Fruit fly (Drosophila melanogaster): ENCODE results near the gene GATAe.

Gene GATAe

dm6 chr3R:15972298-15972978 is 36.5 kb upstream of the GATAe start, which contains the start of gene mor:
mor (minus strand) TSS chr3R:15972913.
- TF ChIP-seq Abd-B (GFP tag; optimal IDR thresholded peaks at IDR 0.05), result no peak

- TF ChIP-seq HLH106 (tag; optimal IDR thresholded peaks at IDR 0.05) (peak; percentile 59), sage (GFP tag; optimal IDR thresholded peaks at IDR 0.05) (no peak), usp (GFP tag; optimal IDR thresholded peaks at IDR 0.05) (no peak), dsf (GFP tag; optimal IDR thresholded peaks at IDR 0.05; ENCODE audit: borderline replicate concordance) (peak; percentile 4), foxo (GFP tag; optimal IDR thresholded peaks at IDR 0.05) (peak; percentile 25 to 29), jim (GFP tag; optimal IDR thresholded peaks at IDR 0.05) (no peak), Myc (optimal IDR thresholded peaks at IDR 0.05) (peak; percentile 30), Hr83 (GFP tag; optimal IDR thresholded peaks at IDR 0.05; ENCODE audit: poor library complexity, severe bottlenecking) (peak; percentile 31), Rel (GFP tag; optimal IDR thresholded peaks at IDR 0.05) (no peak), Rel (tag; optimal IDR thresholded peaks at IDR 0.05) (peak; percentile 3), OdsH (GFP tag; optimal IDR thresholded peaks at IDR 0.05) (no peak), N (GFP tag; optimal IDR thresholded peaks at IDR 0.05) (peak; percentile 99), h (GFP tag; optimal IDR thresholded peaks at IDR 0.05) (peak; percentile 7), Hr78 (GFP tag; optimal IDR thresholded peaks at IDR 0.05) (peak; percentile 83), rgr (GFP tag; optimal IDR thresholded peaks at IDR 0.05) (peak; percentile 25), Mio (GFP tag; optimal IDR thresholded peaks at IDR 0.05) (no peak), ey (GFP tag; optimal IDR thresholded peaks at IDR 0.05) (peak; percentile 28), br (GFP tag; optimal IDR thresholded peaks at IDR 0.05) (peak; percentile 27), woc (GFP tag; optimal IDR thresholded peaks at IDR 0.05) (peak; percentile 67), dl (GFP tag; optimal IDR thresholded peaks at IDR 0.05; ENCODE audit: insufficient read depth in 1 of 2, partially characterized antibody in 2 of 2) (peak in 1 of 2 experiments; percentile 28), sv (GFP tag; optimal IDR thresholded peaks at IDR 0.05) (peak; percentile 31), Dif (GFP tag; optimal IDR thresholded peaks at IDR 0.05; ENCODE audit: partially characterized antibody) (peak; percentile 57), Abd-B (GFP tag; optimal IDR thresholded peaks at IDR 0.05) (peak; percentile 31), Hnf4 (GFP tag; optimal IDR thresholded peaks at IDR 0.05) (peak; percentile 66), fru (GFP tag; optimal IDR thresholded peaks at IDR 0.05) (peak; percentile 46), lola (GFP tag; optimal IDR thresholded peaks at IDR 0.05) (peak; percentile 74), dmrt93B (GFP tag; optimal IDR thresholded peaks at IDR 0.05) (no peak), CG9705 (GFP tag; optimal IDR thresholded peaks at IDR 0.05) (peak; percentile 44), Jra (GFP tag; optimal IDR thresholded peaks at IDR 0.05) (peak; percentile 48)
Observed at dm6 chr3R:15972979-15973486, 35.9 kb upstream of the GATAe start, which contains the start of gene Hel89B. Hel89B (plus strand) TSS chr3R:15973298.

dm6 chr3R:15973488-15973975 is 35.4 kb upstream of the GATAe start:
- TF ChIP-seq CG9705 (GFP tag; optimal IDR thresholded peaks at IDR 0.05) (no peak), Mio (GFP tag; optimal IDR thresholded peaks at IDR 0.05) (no peak), tai (GFP tag; optimal IDR thresholded peaks at IDR 0.05) (no peak), h (GFP tag; optimal IDR thresholded peaks at IDR 0.05) (no peak), sage (GFP tag; optimal IDR thresholded peaks at IDR 0.05) (no peak), OdsH (GFP tag; optimal IDR thresholded peaks at IDR 0.05) (no peak), Rel (GFP tag; optimal IDR thresholded peaks at IDR 0.05) (no peak), Rel (tag; optimal IDR thresholded peaks at IDR 0.05) (no peak), Dfd (GFP tag; optimal IDR thresholded peaks at IDR 0.05) (no peak), dmrt93B (GFP tag; optimal IDR thresholded peaks at IDR 0.05) (no peak), CG32264 (GFP tag; optimal IDR thresholded peaks at IDR 0.05) (no peak), lola (GFP tag; optimal IDR thresholded peaks at IDR 0.05) (no peak), ey (GFP tag; optimal IDR thresholded peaks at IDR 0.05) (no peak), GATAd (GFP tag; optimal IDR thresholded peaks at IDR 0.05) (no peak), Dif (GFP tag; optimal IDR thresholded peaks at IDR 0.05; ENCODE audit: partially characterized antibody) (peak; percentile 98), dl (GFP tag; optimal IDR thresholded peaks at IDR 0.05; ENCODE audit: insufficient read depth in 1 of 2, partially characterized antibody in 2 of 2) (peak; percentile 85 to 95), N (GFP tag; optimal IDR thresholded peaks at IDR 0.05) (no peak), br (GFP tag; optimal IDR thresholded peaks at IDR 0.05) (no peak), pan (optimal IDR thresholded peaks at IDR 0.05) (no peak), brk (GFP tag; optimal IDR thresholded peaks at IDR 0.05) (no peak), Hnf4 (GFP tag; optimal IDR thresholded peaks at IDR 0.05) (no peak), sv (GFP tag; optimal IDR thresholded peaks at IDR 0.05) (no peak), Hr78 (GFP tag; optimal IDR thresholded peaks at IDR 0.05) (no peak), usp (GFP tag; optimal IDR thresholded peaks at IDR 0.05) (no peak), Jra (GFP tag; optimal IDR thresholded peaks at IDR 0.05) (no peak), Hr83 (GFP tag; optimal IDR thresholded peaks at IDR 0.05; ENCODE audit: poor library complexity, severe bottlenecking) (no peak), Sp1 (GFP tag; optimal IDR thresholded peaks at IDR 0.05) (peak; percentile 29), dsf (GFP tag; optimal IDR thresholded peaks at IDR 0.05; ENCODE audit: borderline replicate concordance) (no peak), Myc (optimal IDR thresholded peaks at IDR 0.05) (no peak), psq (GFP tag; optimal IDR thresholded peaks at IDR 0.05) (peak; percentile 99), Abd-B (GFP tag; optimal IDR thresholded peaks at IDR 0.05) (no peak), HLH106 (tag; optimal IDR thresholded peaks at IDR 0.05) (no peak), CrebA (GFP tag; optimal IDR thresholded peaks at IDR 0.05; ENCODE audit: borderline replicate concordance) (no peak), foxo (GFP tag; optimal IDR thresholded peaks at IDR 0.05) (no peak), Vsx2 (GFP tag; optimal IDR thresholded peaks at IDR 0.05; ENCODE audit: partially characterized antibody) (peak; percentile 92), woc (GFP tag; optimal IDR thresholded peaks at IDR 0.05) (no peak), fru (GFP tag; optimal IDR thresholded peaks at IDR 0.05) (no peak), rgr (GFP tag; optimal IDR thresholded peaks at IDR 0.05) (no peak), jim (GFP tag; optimal IDR thresholded peaks at IDR 0.05) (no peak)

Measured in whole organism, wandering third instar larva.